Worm (Caenorhabditis elegans) whole organism, early embryonic: ENCODE results near the gene orc-5.

Experiments
- aly-1 ChIP-seq: sonication (generic microtip); optimal IDR thresholded peaks from 2 replicates; lab custom pipeline; 2016; ENCODE audit warnings: missing genetic modification characterization, missing compliant biosample characterization
- ama-1 ChIP-seq: fragments of 150-350 bp; optimal IDR thresholded peaks from 2 replicates; lab custom pipeline; 2014
- flt-1 ChIP-seq: fragments of 200-800 bp; sonication (Bioruptor generic); IDR thresholded peaks from 2 replicates; pipeline ENCODE4 v1.3.6; 2022; ENCODE audit warnings: missing genetic modification characterization, missing compliant biosample characterization
- hmbx-1 ChIP-seq: sonication (generic microtip); optimal IDR thresholded peaks from 2 replicates; lab custom pipeline; 2016; ENCODE audit warnings: mild to moderate bottlenecking, missing genetic modification characterization, missing compliant biosample characterization
- hnd-1 ChIP-seq: sonication (generic microtip); optimal IDR thresholded peaks from 2 replicates; lab custom pipeline; 2016; ENCODE audit warnings: missing genetic modification characterization, missing compliant biosample characterization
- pes-1 ChIP-seq: fragments of 200-800 bp; sonication (Bioruptor generic); IDR thresholded peaks from 2 replicates; pipeline ENCODE4 v1.3.6; 2022; ENCODE audit warnings: missing genetic modification reagents, missing genetic modification characterization, missing compliant biosample characterization
- sea-1 ChIP-seq: fragments of 200-800 bp; sonication (Bioruptor generic); conservative IDR thresholded peaks from 2 replicates; pipeline ENCODE4 v1.3.6; 2022; ENCODE audit warnings: missing genetic modification characterization, missing compliant biosample characterization
- tbx-11 ChIP-seq: fragments of 200-800 bp; sonication (Bioruptor generic); IDR thresholded peaks from 2 replicates; pipeline ENCODE4 v1.3.6; 2022; ENCODE audit warnings: missing genetic modification characterization, missing compliant biosample characterization

ce11 chrIV:10698486-10698885, 35.9 kb downstream of the orc-5 start:
- TF ChIP-seq aly-1 (tag; lab: Kevin White, UChicago) (no peak), sea-1 (GFP tag; lab: Robert Waterston, UW) (no peak), ama-1 (lab: Kevin White, UChicago) (no peak), hnd-1 (tag; lab: Kevin White, UChicago) (no peak), flt-1 (GFP tag; lab: Robert Waterston, UW) (no peak), pes-1 (GFP tag; lab: Robert Waterston, UW) (no peak), tbx-11 (GFP tag; lab: Robert Waterston, UW) (no peak), hmbx-1 (no peak)
